Worm (Caenorhabditis elegans) whole organism, L1 larva: ENCODE data around the gene msp-64.

Experiments used
- C04F5.9 ChIP-seq: sonication (generic microtip); optimal IDR thresholded peaks from 2 replicates; lab custom pipeline; 2016; ENCODE audit warnings: missing genetic modification characterization, missing compliant biosample characterization
- C34B4.2 ChIP-seq: sonication (generic microtip); optimal IDR thresholded peaks from 2 replicates; lab custom pipeline; 2017; ENCODE audit warnings: mild to moderate bottlenecking, missing genetic modification characterization, missing compliant biosample characterization
- F16B12.6 ChIP-seq: fragments of 150-350 bp; optimal IDR thresholded peaks from 2 replicates; lab custom pipeline; 2014; ENCODE audit warnings: missing biosample characterization, missing genetic modification characterization
- aha-1 ChIP-seq: fragments of 150-350 bp; optimal IDR thresholded peaks from 2 replicates; lab custom pipeline; 2014; ENCODE audit warnings: missing biosample characterization, missing genetic modification characterization
- alr-1 ChIP-seq: fragments of 200-800 bp; sonication (Bioruptor generic); optimal IDR thresholded peaks from 2 replicates; lab custom pipeline; 2018; ENCODE audit warnings: borderline replicate concordance, mild to moderate bottlenecking, missing genetic modification characterization, missing compliant biosample characterization
- ama-1 ChIP-seq: fragments of 150-350 bp; optimal IDR thresholded peaks from 2 replicates; lab custom pipeline; 2014
- blmp-1 ChIP-seq: fragments of 150-350 bp; optimal IDR thresholded peaks from 2 replicates; lab custom pipeline; 2014; ENCODE audit warnings: missing biosample characterization, missing genetic modification characterization
- ceh-88 ChIP-seq: fragments of 200-800 bp; sonication (Bioruptor generic); IDR thresholded peaks from 2 replicates; pipeline ENCODE4 v1.3.6; 2022; ENCODE audit warnings: missing genetic modification characterization, missing compliant biosample characterization
- ceh-90 ChIP-seq: sonication (generic microtip); optimal IDR thresholded peaks from 2 replicates; lab custom pipeline; 2016; ENCODE audit warnings: missing genetic modification characterization, missing compliant biosample characterization
- dpl-1 ChIP-seq, 3 experiments: fragments of 150-350 bp in 2 of 3; sonication (generic microtip) in 1 of 3; optimal IDR thresholded peaks; 2 replicates each; lab custom pipeline; 2014 to 2017; ENCODE audit warnings: missing biosample characterization in 3 of 3, missing genetic modification characterization in 3 of 3, missing genetic modification reagents in 3 of 3
- dsc-1 ChIP-seq: sonication (generic microtip); optimal IDR thresholded peaks from 2 replicates; lab custom pipeline; 2016; ENCODE audit warnings: mild to moderate bottlenecking, missing genetic modification characterization, missing compliant biosample characterization
- efl-1 ChIP-seq, 4 experiments: fragments of 150-350 bp; optimal IDR thresholded peaks in 3 of 4; peaks in 1 of 4; 1 replicate in 1 of 4; 2 replicates in 3 of 4; lab custom pipeline; 2014; ENCODE audit warnings: missing biosample characterization in 2 of 4, missing genetic modification characterization in 2 of 4, missing genetic modification reagents in 2 of 4
- egl-27 ChIP-seq, 2 experiments: fragments of 150-350 bp in 1 of 2; sonication (generic microtip); optimal IDR thresholded peaks; 3 replicates each; lab custom pipeline; 2017 to 2018; ENCODE audit warnings: missing biosample characterization in 2 of 2, missing genetic modification characterization in 2 of 2, missing genetic modification reagents in 2 of 2
- elt-2 ChIP-seq: sonication (generic microtip); optimal IDR thresholded peaks from 2 replicates; lab custom pipeline; 2016; ENCODE audit warnings: missing genetic modification characterization, mild to moderate bottlenecking, inconsistent platforms, missing compliant biosample characterization, missing genetic modification reagents
- ets-5 ChIP-seq: fragments of 200-800 bp; sonication (Bioruptor generic); IDR thresholded peaks from 2 replicates; pipeline ENCODE4 v1.3.6; 2022; ENCODE audit warnings: missing genetic modification characterization, missing compliant biosample characterization
- fkh-10 ChIP-seq: sonication (generic microtip); optimal IDR thresholded peaks from 2 replicates; lab custom pipeline; 2017; ENCODE audit warnings: missing biosample characterization, missing genetic modification reagents, missing genetic modification characterization
- fkh-4 ChIP-seq: sonication (generic microtip); optimal IDR thresholded peaks from 2 replicates; lab custom pipeline; 2016; ENCODE audit warnings: missing compliant biosample characterization, missing genetic modification characterization, borderline replicate concordance
- fkh-8 ChIP-seq: sonication (generic microtip); optimal IDR thresholded peaks from 2 replicates; lab custom pipeline; 2016; ENCODE audit warnings: mild to moderate bottlenecking, missing genetic modification characterization, missing compliant biosample characterization
- fos-1 ChIP-seq: fragments of 150-350 bp; optimal IDR thresholded peaks from 2 replicates; lab custom pipeline; 2014; ENCODE audit warnings: missing biosample characterization, missing genetic modification characterization
- grh-1 ChIP-seq: fragments of 200-800 bp; sonication (Bioruptor generic); IDR thresholded peaks from 2 replicates; pipeline ENCODE4 v1.3.6; 2022; ENCODE audit warnings: missing genetic modification reagents, missing genetic modification characterization, missing compliant biosample characterization
- hpl-2 ChIP-seq: fragments of 150-350 bp; optimal IDR thresholded peaks from 2 replicates; lab custom pipeline; 2014; ENCODE audit warnings: missing biosample characterization, missing genetic modification reagents, missing genetic modification characterization
- irx-1 ChIP-seq: sonication (generic microtip); optimal IDR thresholded peaks from 2 replicates; lab custom pipeline; 2016; ENCODE audit warnings: missing genetic modification characterization, missing compliant biosample characterization
- isw-1 ChIP-seq: fragments of 200-800 bp; sonication (Bioruptor generic); IDR thresholded peaks from 2 replicates; pipeline ENCODE4 v1.3.6; 2022; ENCODE audit warnings: missing genetic modification characterization, missing compliant biosample characterization
- jun-1 ChIP-seq: fragments of 150-350 bp; optimal IDR thresholded peaks from 2 replicates; lab custom pipeline; 2014; ENCODE audit warnings: missing biosample characterization, missing genetic modification reagents, missing genetic modification characterization
- lin-13 ChIP-seq: fragments of 150-350 bp; optimal IDR thresholded peaks from 2 replicates; lab custom pipeline; 2014; ENCODE audit warnings: missing biosample characterization, missing genetic modification reagents, missing genetic modification characterization
- lin-35 ChIP-seq, 2 experiments: fragments of 150-350 bp; optimal IDR thresholded peaks; 2 replicates each; lab custom pipeline; 2014; ENCODE audit warnings: missing biosample characterization in 2 of 2, missing genetic modification characterization in 2 of 2, missing genetic modification reagents in 2 of 2
- lsy-2 ChIP-seq, 2 experiments: fragments of 150-350 bp; optimal IDR thresholded peaks; 2 replicates each; lab custom pipeline; 2014; ENCODE audit warnings: missing biosample characterization in 2 of 2, missing genetic modification characterization in 2 of 2
- mab-9 ChIP-seq: fragments of 200-800 bp; sonication (Bioruptor generic); IDR thresholded peaks from 2 replicates; pipeline ENCODE4 v1.3.6; 2022; ENCODE audit warnings: missing genetic modification reagents, missing genetic modification characterization, missing compliant biosample characterization
- mdl-1 ChIP-seq, 2 experiments: fragments of 150-350 bp; optimal IDR thresholded peaks; 2 replicates each; lab custom pipeline; 2014 to 2017; ENCODE audit warnings: missing biosample characterization in 2 of 2, missing genetic modification characterization in 2 of 2, inconsistent platforms in 1 of 2
- mep-1 ChIP-seq: fragments of 150-350 bp; optimal IDR thresholded peaks from 2 replicates; lab custom pipeline; 2014; ENCODE audit warnings: missing biosample characterization, missing genetic modification characterization
- nhr-11 ChIP-seq: fragments of 150-350 bp; optimal IDR thresholded peaks from 2 replicates; lab custom pipeline; 2014; ENCODE audit warnings: missing biosample characterization, missing genetic modification characterization
- nhr-12 ChIP-seq: sonication (generic microtip); optimal IDR thresholded peaks from 2 replicates; lab custom pipeline; 2017; ENCODE audit warnings: missing biosample characterization, missing genetic modification characterization
- nhr-19 ChIP-seq: fragments of 200-800 bp; sonication (Bioruptor generic); conservative IDR thresholded peaks from 2 replicates; pipeline ENCODE4 v1.3.6; 2022; ENCODE audit warnings: missing genetic modification characterization, missing compliant biosample characterization
- nhr-20 ChIP-seq: sonication (generic microtip); optimal IDR thresholded peaks from 2 replicates; lab custom pipeline; 2016; ENCODE audit warnings: mild to moderate bottlenecking, missing genetic modification characterization, missing compliant biosample characterization
- nhr-237 ChIP-seq: fragments of 150-350 bp; optimal IDR thresholded peaks from 2 replicates; lab custom pipeline; 2014; ENCODE audit warnings: missing biosample characterization, missing genetic modification characterization
- nhr-28 ChIP-seq: fragments of 150-350 bp; optimal IDR thresholded peaks from 2 replicates; lab custom pipeline; 2014; ENCODE audit warnings: missing biosample characterization, missing genetic modification characterization
- nhr-47 ChIP-seq: sonication (generic microtip); optimal IDR thresholded peaks from 2 replicates; lab custom pipeline; 2016; ENCODE audit warnings: mild to moderate bottlenecking, missing genetic modification characterization, moderate library complexity, missing compliant biosample characterization
- nhr-76 ChIP-seq: sonication (generic microtip); optimal IDR thresholded peaks from 2 replicates; lab custom pipeline; 2017; ENCODE audit warnings: missing biosample characterization, missing genetic modification characterization
- nhr-77 ChIP-seq: fragments of 150-350 bp; optimal IDR thresholded peaks from 2 replicates; lab custom pipeline; 2014; ENCODE audit warnings: missing biosample characterization, missing genetic modification characterization
- nhr-90 ChIP-seq: sonication (generic microtip); optimal IDR thresholded peaks from 2 replicates; lab custom pipeline; 2016; ENCODE audit warnings: mild to moderate bottlenecking, missing genetic modification characterization, missing compliant biosample characterization; ENCODE audit not compliant: poor library complexity
- rnt-1 ChIP-seq: sonication (generic microtip); optimal IDR thresholded peaks from 2 replicates; lab custom pipeline; 2016; ENCODE audit warnings: mild to moderate bottlenecking, missing genetic modification characterization, moderate library complexity, missing compliant biosample characterization
- skn-1 ChIP-seq: fragments of 150-350 bp; optimal IDR thresholded peaks from 2 replicates; lab custom pipeline; 2014; ENCODE audit warnings: missing biosample characterization, missing genetic modification characterization
- snu-23 ChIP-seq: sonication (generic microtip); optimal IDR thresholded peaks from 2 replicates; lab custom pipeline; 2016; ENCODE audit warnings: missing genetic modification characterization, missing compliant biosample characterization
- sptf-1 ChIP-seq: fragments of 150-350 bp; optimal IDR thresholded peaks from 2 replicates; lab custom pipeline; 2014; ENCODE audit warnings: missing biosample characterization, missing genetic modification characterization
- sup-37 ChIP-seq: fragments of 200-800 bp; sonication (Bioruptor generic); optimal IDR thresholded peaks from 2 replicates; lab custom pipeline; 2018; ENCODE audit warnings: mild to moderate bottlenecking, missing genetic modification characterization, missing compliant biosample characterization
- tlp-1 ChIP-seq: fragments of 150-350 bp; optimal IDR thresholded peaks from 2 replicates; lab custom pipeline; 2014; ENCODE audit warnings: missing biosample characterization, missing genetic modification characterization
- unc-30 ChIP-seq: sonication (generic microtip); optimal IDR thresholded peaks from 2 replicates; lab custom pipeline; 2017; ENCODE audit warnings: missing biosample characterization, missing genetic modification characterization
- unc-86 ChIP-seq: sonication (generic microtip); optimal IDR thresholded peaks from 2 replicates; lab custom pipeline; 2016; ENCODE audit warnings: missing genetic modification characterization, missing compliant biosample characterization
- unc-98 ChIP-seq: fragments of 200-800 bp; sonication (Bioruptor generic); IDR thresholded peaks from 2 replicates; pipeline ENCODE4 v1.3.6; 2022; ENCODE audit warnings: missing genetic modification characterization, missing compliant biosample characterization
- vab-15 ChIP-seq: sonication (generic microtip); optimal IDR thresholded peaks from 2 replicates; lab custom pipeline; 2017; ENCODE audit warnings: missing genotype, mild to moderate bottlenecking, missing genetic modification characterization, missing compliant biosample characterization
- xbp-1 ChIP-seq: sonication (generic microtip); optimal IDR thresholded peaks from 2 replicates; lab custom pipeline; 2016; ENCODE audit warnings: missing genetic modification characterization, missing compliant biosample characterization
- zip-4 ChIP-seq: fragments of 200-800 bp; sonication (Bioruptor generic); optimal IDR thresholded peaks from 2 replicates; lab custom pipeline; 2018; ENCODE audit warnings: mild to moderate bottlenecking, missing genetic modification characterization, moderate library complexity, missing compliant biosample characterization
- ztf-4 ChIP-seq: fragments of 150-350 bp; optimal IDR thresholded peaks from 2 replicates; lab custom pipeline; 2014; ENCODE audit warnings: missing biosample characterization, missing genetic modification characterization

msp-64 gene

ce11 chrII:5844694-5845129 is 34.6 kb upstream of the msp-64 start:
- TF ChIP-seq nhr-76 = peak; percentile 80
- TF ChIP-seq hpl-2 (GFP tag; lab: Kevin White, UChicago) = peak; percentile 99
- TF ChIP-seq unc-98 = peak; percentile 94
- TF ChIP-seq lin-13 (GFP tag; lab: Kevin White, UChicago) = peak; percentile 97
- peak; percentile 98 for TF ChIP-seq C04F5.9 (tag; lab: Kevin White, UChicago)
- TF ChIP-seq mdl-1 (tag; optimal IDR thresholded peaks at IDR 0.05; lab: Kevin White, UChicago) = peak; percentile 46 to 94
- peak; percentile 72 for TF ChIP-seq ceh-90
- TF ChIP-seq snu-23 = peak; percentile 100
- TF ChIP-seq fos-1 (tag; lab: Kevin White, UChicago) = peak; percentile 98
- peak; percentile 89 for TF ChIP-seq aha-1 (tag; lab: Kevin White, UChicago)
- TF ChIP-seq mep-1 (tag; lab: Kevin White, UChicago) = peak; percentile 99
- TF ChIP-seq F16B12.6 (tag; lab: Kevin White, UChicago) = peak; percentile 75
- no peak for TF ChIP-seq alr-1 (tag; lab: Kevin White, UChicago)
- TF ChIP-seq dpl-1 (GFP tag; optimal IDR thresholded peaks at IDR 0.05; lab: Kevin White, UChicago) = peak; percentile 82 to 84 (median 82)
- TF ChIP-seq C34B4.2 (tag; lab: Kevin White, UChicago) = peak; percentile 81
- peak; percentile 99 for TF ChIP-seq isw-1 (GFP tag; lab: Robert Waterston, UW)
- peak; percentile 98 for TF ChIP-seq rnt-1
- TF ChIP-seq unc-86 (tag; lab: Kevin White, UChicago) = peak; percentile 99
- peak; percentile 82 for TF ChIP-seq unc-30 (tag; lab: Kevin White, UChicago)
- TF ChIP-seq elt-2 (tag; lab: Kevin White, UChicago) = peak; percentile 100
- TF ChIP-seq ztf-4 (tag; lab: Kevin White, UChicago) = peak; percentile 98
- peak; percentile 73 for TF ChIP-seq tlp-1 (tag; lab: Kevin White, UChicago)
- TF ChIP-seq nhr-77 (tag; lab: Kevin White, UChicago) = peak; percentile 99
- peak; percentile 100 for TF ChIP-seq ama-1
- peak; percentile 77 for TF ChIP-seq nhr-28
- TF ChIP-seq nhr-90 = peak; percentile 100
- TF ChIP-seq jun-1 = peak; percentile 98
- TF ChIP-seq nhr-47 (tag; lab: Kevin White, UChicago) = peak; percentile 100
- TF ChIP-seq nhr-237 (tag; lab: Kevin White, UChicago) = peak; percentile 98
- peak; percentile 99 for TF ChIP-seq sup-37 (GFP tag; lab: Kevin White, UChicago)
- TF ChIP-seq nhr-12 (tag; lab: Kevin White, UChicago) = peak; percentile 80
- peak; percentile 98 for TF ChIP-seq nhr-11 (tag; lab: Kevin White, UChicago)
- peak; percentile 100 for TF ChIP-seq irx-1 (tag; lab: Kevin White, UChicago)
- peak; percentile 86 to 97 for TF ChIP-seq egl-27 (tag; optimal IDR thresholded peaks at IDR 0.05; lab: Kevin White, UChicago)
- TF ChIP-seq zip-4 (GFP tag; lab: Kevin White, UChicago) = peak; percentile 95
- peak; percentile 89 to 95 for TF ChIP-seq lin-35 (GFP tag; optimal IDR thresholded peaks at IDR 0.05; lab: Kevin White, UChicago)
- TF ChIP-seq ceh-88 (GFP tag; lab: Robert Waterston, UW) = peak; percentile 99
- TF ChIP-seq fkh-4 (tag; lab: Kevin White, UChicago) = peak; percentile 94
- TF ChIP-seq blmp-1 (tag; lab: Kevin White, UChicago) = peak; percentile 89
- peak; percentile 100 for TF ChIP-seq dsc-1 (tag; lab: Kevin White, UChicago)
- peak; percentile 96 to 97 for TF ChIP-seq lsy-2 (tag; optimal IDR thresholded peaks at IDR 0.05; lab: Kevin White, UChicago)
- peak; percentile 91 for TF ChIP-seq skn-1 (tag; lab: Kevin White, UChicago)
- peak; percentile 99 for TF ChIP-seq fkh-10 (GFP tag; lab: Kevin White, UChicago)
- TF ChIP-seq sptf-1 (tag; lab: Kevin White, UChicago) = no peak
- TF ChIP-seq fkh-8 (tag; lab: Kevin White, UChicago) = peak; percentile 100
- TF ChIP-seq xbp-1 (tag; lab: Kevin White, UChicago) = peak; percentile 99
- TF ChIP-seq nhr-19 = peak; percentile 99
- peak; percentile 99 for TF ChIP-seq grh-1 (GFP tag; lab: Robert Waterston, UW)
- peak; percentile 99 for TF ChIP-seq mab-9 (GFP tag; lab: Robert Waterston, UW)
- TF ChIP-seq ets-5 (GFP tag; lab: Robert Waterston, UW) = peak; percentile 84; the same call in 1 of the 2 replicates
- peak; percentile 100 for TF ChIP-seq nhr-20
- peak; percentile 93 for TF ChIP-seq vab-15 (tag; lab: Kevin White, UChicago)
- peak; percentile 92 for TF ChIP-seq efl-1 (optimal IDR thresholded peaks at IDR 0.05; lab: Kevin White, UChicago)
- TF ChIP-seq efl-1 (GFP tag; optimal IDR thresholded peaks at IDR 0.05 in 1 of 2; lab: Kevin White, UChicago) = peak; percentile 77 to 98
